Worm (Caenorhabditis elegans) whole organism, young adult: ENCODE measurements around the gene C08F11.3.
A peak's percentile ranks its signal among the peaks of the same experiment; 100 is the strongest.

ENCODE experiments used
- B0019.2 ChIP-seq: fragments of 200-800 bp; sonication (Bioruptor generic); conservative IDR thresholded peaks from 2 replicates; pipeline ENCODE4 v1.3.6; 2022; ENCODE audit warnings: missing genetic modification reagents, missing genetic modification characterization, missing compliant biosample characterization
- B0261.1 ChIP-seq: sonication (generic microtip); optimal IDR thresholded peaks from 2 replicates; lab custom pipeline; 2016; ENCODE audit warnings: mild to moderate bottlenecking, missing genetic modification characterization, moderate library complexity, missing compliant biosample characterization
- C17E4.6 ChIP-seq: fragments of 200-800 bp; sonication (Bioruptor generic); IDR thresholded peaks from 2 replicates; pipeline ENCODE4 v1.3.6; 2022; ENCODE audit warnings: missing genetic modification reagents, missing genetic modification characterization, missing compliant biosample characterization
- D2030.7 ChIP-seq: fragments of 200-800 bp; sonication (Bioruptor generic); IDR thresholded peaks from 2 replicates; pipeline ENCODE4 v1.3.6; 2022; ENCODE audit warnings: missing genetic modification reagents, missing genetic modification characterization, missing compliant biosample characterization
- F23B12.7 ChIP-seq: sonication (generic microtip); optimal IDR thresholded peaks from 2 replicates; lab custom pipeline; 2017; ENCODE audit warnings: missing genetic modification characterization, mild to moderate bottlenecking, missing compliant biosample characterization, antibody characterized with exemption, moderate library complexity; ENCODE audit not compliant: insufficient read depth
- F49E8.2 ChIP-seq: sonication (generic microtip); optimal IDR thresholded peaks from 3 replicates; lab custom pipeline; 2017; ENCODE audit warnings: missing genetic modification characterization, mild to moderate bottlenecking, missing compliant biosample characterization, antibody characterized with exemption, moderate library complexity; ENCODE audit not compliant: insufficient read depth
- F52B5.7 ChIP-seq: sonication (generic microtip); optimal IDR thresholded peaks from 2 replicates; lab custom pipeline; 2016; ENCODE audit warnings: mild to moderate bottlenecking, missing genetic modification characterization, missing compliant biosample characterization
- F55B11.4 ChIP-seq: sonication (generic microtip); optimal IDR thresholded peaks from 2 replicates; lab custom pipeline; 2016; ENCODE audit warnings: missing compliant biosample characterization, missing genetic modification characterization, borderline replicate concordance; ENCODE audit not compliant: insufficient read depth
- Y53F4B.3 ChIP-seq: fragments of 200-800 bp; sonication (Bioruptor generic); IDR thresholded peaks from 2 replicates; pipeline ENCODE4 v1.3.6; 2022; ENCODE audit warnings: missing genetic modification reagents, missing genetic modification characterization, missing compliant biosample characterization
- Y67H2A.10 ChIP-seq: fragments of 200-800 bp; sonication (Bioruptor generic); conservative IDR thresholded peaks from 2 replicates; pipeline ENCODE4 v1.3.6; 2022; ENCODE audit warnings: missing genetic modification reagents, missing genetic modification characterization, missing compliant biosample characterization
- Y95B8A.8 ChIP-seq: fragments of 200-800 bp; sonication (Bioruptor generic); IDR thresholded peaks from 2 replicates; pipeline ENCODE4 v1.3.6; 2022; ENCODE audit warnings: missing genetic modification reagents, missing genetic modification characterization, missing compliant biosample characterization
- ama-1 ChIP-seq, 3 experiments: fragments of 150-350 bp in 1 of 3; sonication (generic microtip) in 2 of 3; optimal IDR thresholded peaks; 2 replicates each; lab custom pipeline; 2014 to 2018; ENCODE audit warnings: missing biosample characterization in 2 of 3, missing genetic modification characterization in 2 of 3, missing genetic modification reagents in 2 of 3
- athp-1 ChIP-seq: sonication (generic microtip); optimal IDR thresholded peaks from 2 replicates; lab custom pipeline; 2017; ENCODE audit warnings: mild to moderate bottlenecking, missing genetic modification characterization, missing compliant biosample characterization
- attf-5 ChIP-seq: fragments of 200-800 bp; sonication (Bioruptor generic); optimal IDR thresholded peaks from 2 replicates; lab custom pipeline; 2018; ENCODE audit warnings: mild to moderate bottlenecking, missing genetic modification characterization, missing compliant biosample characterization
- cebp-1 ChIP-seq, 2 experiments: fragments of 200-800 bp in 1 of 2; sonication (Bioruptor generic) in 1 of 2; sonication (generic microtip) in 1 of 2; IDR thresholded peaks in 1 of 2; optimal IDR thresholded peaks in 1 of 2; 2 replicates each; pipeline versions ENCODE4 v1.3.6 to Lab custom; 2017 to 2022; ENCODE audit warnings: missing compliant biosample characterization in 2 of 2, missing genetic modification characterization in 2 of 2, mild to moderate bottlenecking in 1 of 2, missing genetic modification reagents in 1 of 2, moderate library complexity in 1 of 2
- cebp-2 ChIP-seq: fragments of 200-800 bp; sonication (Bioruptor generic); IDR thresholded peaks from 2 replicates; pipeline ENCODE4 v1.3.6; 2022; ENCODE audit warnings: missing genetic modification characterization, missing compliant biosample characterization
- ceh-27 ChIP-seq: fragments of 200-800 bp; sonication (Bioruptor generic); optimal IDR thresholded peaks from 2 replicates; lab custom pipeline; 2018; ENCODE audit warnings: mild to moderate bottlenecking, missing genetic modification characterization, moderate library complexity, missing compliant biosample characterization
- ceh-40 ChIP-seq: fragments of 200-800 bp; sonication (Bioruptor generic); IDR thresholded peaks from 2 replicates; pipeline ENCODE4 v1.3.6; 2022; ENCODE audit warnings: missing genetic modification characterization, missing compliant biosample characterization
- egl-18 ChIP-seq: fragments of 200-800 bp; sonication (Bioruptor generic); IDR thresholded peaks from 2 replicates; pipeline ENCODE4 v1.3.6; 2022; ENCODE audit warnings: missing genetic modification reagents, missing genetic modification characterization, missing compliant biosample characterization
- ets-4 ChIP-seq: fragments of 200-800 bp; sonication (Bioruptor generic); optimal IDR thresholded peaks from 2 replicates; lab custom pipeline; 2018; ENCODE audit warnings: mild to moderate bottlenecking, missing genetic modification characterization, missing compliant biosample characterization
- fkh-3 ChIP-seq: sonication (generic microtip); optimal IDR thresholded peaks from 2 replicates; lab custom pipeline; 2016; ENCODE audit warnings: mild to moderate bottlenecking, missing genetic modification characterization, missing compliant biosample characterization
- hlh-12 ChIP-seq: sonication (generic microtip); optimal IDR thresholded peaks from 2 replicates; lab custom pipeline; 2016; ENCODE audit warnings: missing genetic modification characterization, missing compliant biosample characterization
- hlh-26 ChIP-seq: fragments of 200-800 bp; sonication (Bioruptor generic); conservative IDR thresholded peaks from 2 replicates; pipeline ENCODE4 v1.3.6; 2022; ENCODE audit warnings: missing genetic modification reagents, missing genetic modification characterization, missing compliant biosample characterization
- hmg-20 ChIP-seq: fragments of 200-800 bp; sonication (Bioruptor generic); IDR thresholded peaks from 2 replicates; pipeline ENCODE4 v1.3.6; 2022; ENCODE audit warnings: missing genetic modification reagents, missing genetic modification characterization, missing compliant biosample characterization
- hsf-1 ChIP-seq: fragments of 200-800 bp; sonication (Bioruptor generic); IDR thresholded peaks from 2 replicates; pipeline ENCODE4 v1.3.6; 2022; ENCODE audit warnings: missing genetic modification reagents, missing genetic modification characterization, missing compliant biosample characterization
- let-526 ChIP-seq: fragments of 200-800 bp; sonication (Bioruptor generic); IDR thresholded peaks from 2 replicates; pipeline ENCODE4 v1.3.6; 2022; ENCODE audit warnings: missing genetic modification reagents, missing genetic modification characterization, missing compliant biosample characterization
- lin-40 ChIP-seq: sonication (generic microtip); optimal IDR thresholded peaks from 2 replicates; lab custom pipeline; 2016; ENCODE audit warnings: missing genetic modification characterization, mild to moderate bottlenecking, missing compliant biosample characterization, missing genotype, missing genetic modification reagents
- lsl-1 ChIP-seq: fragments of 200-800 bp; sonication (Bioruptor generic); optimal IDR thresholded peaks from 2 replicates; lab custom pipeline; 2018; ENCODE audit warnings: mild to moderate bottlenecking, missing genetic modification characterization, moderate library complexity, missing compliant biosample characterization
- lsy-27 ChIP-seq: sonication (generic microtip); optimal IDR thresholded peaks from 2 replicates; lab custom pipeline; 2017; ENCODE audit warnings: missing genetic modification characterization, mild to moderate bottlenecking, missing compliant biosample characterization, antibody characterized with exemption, missing genotype, borderline replicate concordance; ENCODE audit not compliant: insufficient read depth
- madf-10 ChIP-seq: sonication (generic microtip); optimal IDR thresholded peaks from 2 replicates; lab custom pipeline; 2016; ENCODE audit warnings: mild to moderate bottlenecking, missing genetic modification characterization, missing compliant biosample characterization
- nfya-2 ChIP-seq: fragments of 200-800 bp; sonication (Bioruptor generic); IDR thresholded peaks from 2 replicates; pipeline ENCODE4 v1.3.6; 2022; ENCODE audit warnings: missing genetic modification reagents, missing genetic modification characterization, missing compliant biosample characterization
- nfyb-1 ChIP-seq: fragments of 200-800 bp; sonication (Bioruptor generic); IDR thresholded peaks from 2 replicates; pipeline ENCODE4 v1.3.6; 2022; ENCODE audit warnings: missing genetic modification reagents, missing genetic modification characterization, missing compliant biosample characterization
- nhr-179 ChIP-seq: sonication (generic microtip); optimal IDR thresholded peaks from 2 replicates; lab custom pipeline; 2016; ENCODE audit warnings: mild to moderate bottlenecking, missing genetic modification characterization, missing compliant biosample characterization
- nhr-90 ChIP-seq: sonication (generic microtip); optimal IDR thresholded peaks from 2 replicates; lab custom pipeline; 2016; ENCODE audit warnings: missing genotype, mild to moderate bottlenecking, missing genetic modification characterization, missing compliant biosample characterization
- pbrm-1 ChIP-seq: fragments of 200-800 bp; sonication (Bioruptor generic); IDR thresholded peaks from 2 replicates; pipeline ENCODE4 v1.3.6; 2022; ENCODE audit warnings: missing genetic modification reagents, missing genetic modification characterization, missing compliant biosample characterization
- pha-4 ChIP-seq: fragments of 150-350 bp; sonication (generic microtip); optimal IDR thresholded peaks from 2 replicates; lab custom pipeline; 2014; ENCODE audit warnings: missing biosample characterization, missing genetic modification reagents, missing genetic modification characterization
- sdz-38 ChIP-seq: sonication (generic microtip); optimal IDR thresholded peaks from 2 replicates; lab custom pipeline; 2016; ENCODE audit warnings: missing genotype, missing genetic modification characterization, missing compliant biosample characterization
- snpc-1.3 ChIP-seq: sonication (generic microtip); optimal IDR thresholded peaks from 2 replicates; lab custom pipeline; 2017; ENCODE audit warnings: missing genetic modification characterization, mild to moderate bottlenecking, missing compliant biosample characterization, antibody characterized with exemption, moderate library complexity, missing genotype, missing genetic modification reagents; ENCODE audit not compliant: insufficient read depth
- tlf-1 ChIP-seq: fragments of 200-800 bp; sonication (Bioruptor generic); optimal IDR thresholded peaks from 2 replicates; lab custom pipeline; 2018; ENCODE audit warnings: mild to moderate bottlenecking, missing genetic modification characterization, missing compliant biosample characterization
- xnd-1 ChIP-seq: sonication (generic microtip); optimal IDR thresholded peaks from 2 replicates; lab custom pipeline; 2016; ENCODE audit warnings: missing genotype, missing genetic modification reagents, missing genetic modification characterization, missing compliant biosample characterization
- zim-3 ChIP-seq: sonication (generic microtip); optimal IDR thresholded peaks from 2 replicates; lab custom pipeline; 2017; ENCODE audit warnings: mild to moderate bottlenecking, missing genetic modification characterization, moderate library complexity, missing compliant biosample characterization
- ztf-18 ChIP-seq: sonication (generic microtip); optimal IDR thresholded peaks from 2 replicates; lab custom pipeline; 2016; ENCODE audit warnings: missing genotype, mild to moderate bottlenecking, missing genetic modification characterization, missing compliant biosample characterization
- ztf-22 ChIP-seq: fragments of 200-800 bp; sonication (Bioruptor generic); optimal IDR thresholded peaks from 2 replicates; lab custom pipeline; 2018; ENCODE audit warnings: mild to moderate bottlenecking, missing genetic modification characterization, moderate library complexity, missing compliant biosample characterization

C08F11.3 gene

ce11 chrIV:13600643-13601042, 18.7 kb upstream of the C08F11.3 start (continued):
- no peak for TF ChIP-seq B0261.1
- no peak for TF ChIP-seq Y53F4B.3 (GFP tag; lab: Robert Waterston, UW)
- TF ChIP-seq Y95B8A.8: no peak
- no peak for TF ChIP-seq sdz-38
- 0 out of 2 replicates have a peak, but pooled peaks have one; percentile 41 for TF ChIP-seq hsf-1 (GFP tag; lab: Robert Waterston, UW)
- TF ChIP-seq lin-40: no peak
- TF ChIP-seq xnd-1: peak; percentile 25
- no peak for TF ChIP-seq egl-18
- TF ChIP-seq ceh-27 (GFP tag; lab: Kevin White, UChicago): no peak
- TF ChIP-seq nfya-2 (GFP tag; lab: Robert Waterston, UW): no peak
- no peak for TF ChIP-seq lsy-27
- no peak for TF ChIP-seq ets-4 (GFP tag; lab: Kevin White, UChicago)
- TF ChIP-seq zim-3 (tag; lab: Kevin White, UChicago): no peak
- TF ChIP-seq attf-5 (GFP tag; lab: Kevin White, UChicago): no peak
- no peak for TF ChIP-seq hlh-26 (GFP tag; lab: Robert Waterston, UW)
- peak; percentile 76 for TF ChIP-seq snpc-1.3 (tag; lab: Kevin White, UChicago)
- no peak for TF ChIP-seq F52B5.7
- TF ChIP-seq lsl-1 (GFP tag; lab: Kevin White, UChicago): peak; percentile 43
- no peak for TF ChIP-seq Y67H2A.10
- TF ChIP-seq C17E4.6 (GFP tag; lab: Robert Waterston, UW): no peak
- TF ChIP-seq hmg-20 (GFP tag; lab: Robert Waterston, UW): no peak
- no peak for TF ChIP-seq cebp-2 (GFP tag; lab: Robert Waterston, UW)
- no peak for TF ChIP-seq ama-1 (optimal IDR thresholded peaks at IDR 0.05; lab: Kevin White, UChicago)
- no peak for TF ChIP-seq ama-1 (GFP tag; optimal IDR thresholded peaks at IDR 0.05; lab: Kevin White, UChicago)
- no peak for TF ChIP-seq fkh-3 (tag; lab: Kevin White, UChicago)
- TF ChIP-seq nfyb-1 (GFP tag; lab: Robert Waterston, UW): no peak
- no peak for TF ChIP-seq pha-4 (tag; lab: Kevin White, UChicago)
- TF ChIP-seq F23B12.7 (tag; lab: Kevin White, UChicago): no peak
- no peak for TF ChIP-seq hlh-12 (tag; lab: Kevin White, UChicago)
- peak; percentile 66 for TF ChIP-seq D2030.7 (GFP tag; lab: Robert Waterston, UW)
- no peak for TF ChIP-seq nhr-90 (tag; lab: Kevin White, UChicago)
- TF ChIP-seq nhr-179 (tag; lab: Kevin White, UChicago): no peak
- no peak for TF ChIP-seq cebp-1 (GFP tag; IDR thresholded peaks at IDR 0.05; lab: Robert Waterston, UW)
- no peak for TF ChIP-seq cebp-1 (tag; optimal IDR thresholded peaks at IDR 0.05; lab: Kevin White, UChicago)
- TF ChIP-seq ztf-22: no peak
- no peak for TF ChIP-seq F55B11.4 (tag; lab: Kevin White, UChicago)
- TF ChIP-seq F49E8.2 (tag; lab: Kevin White, UChicago): peak; percentile 52
- TF ChIP-seq ceh-40 (GFP tag; lab: Robert Waterston, UW): no peak
- TF ChIP-seq ztf-18 (tag; lab: Kevin White, UChicago): no peak
- no peak for TF ChIP-seq B0019.2
- TF ChIP-seq let-526: no peak
- no peak for TF ChIP-seq tlf-1 (GFP tag; lab: Kevin White, UChicago)
- TF ChIP-seq athp-1 (tag; lab: Kevin White, UChicago): no peak
- peak; percentile 80 for TF ChIP-seq pbrm-1 (GFP tag; lab: Robert Waterston, UW)
- no peak for TF ChIP-seq madf-10 (tag; lab: Kevin White, UChicago)
